Fruit fly (Drosophila melanogaster): ENCODE measurements around the gene endos.
A peak's percentile ranks its signal among the peaks of the same experiment; 100 is the strongest.

Gene endos

DNA sequence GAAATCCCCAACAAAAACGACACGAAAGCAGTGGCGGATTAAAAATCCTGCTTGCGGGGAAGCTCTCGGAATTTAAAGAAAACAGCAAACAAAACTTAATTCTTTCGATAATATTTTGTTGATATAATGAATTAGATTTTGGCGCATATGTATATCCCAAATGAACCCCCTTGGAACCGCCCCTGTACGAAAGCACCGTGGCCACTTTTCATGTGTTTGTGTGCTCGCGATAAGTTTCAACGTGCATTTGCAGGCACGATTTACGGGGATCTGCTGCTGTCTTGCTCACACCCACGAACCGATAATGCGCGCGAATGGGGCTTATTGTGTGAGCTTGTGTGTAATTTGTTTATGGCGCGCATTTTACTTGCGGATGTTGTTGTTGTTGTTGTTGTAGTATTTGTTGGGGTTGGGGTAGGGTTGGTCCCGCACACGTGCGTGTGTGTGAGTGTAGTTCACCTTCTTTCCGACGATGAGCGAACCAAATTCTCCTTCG, 26.5 kb downstream of the endos start (continued):
- peak; percentile 92 for TF ChIP-seq CG6854 (GFP tag; optimal IDR thresholded peaks at IDR 0.05)
- TF ChIP-seq ss (GFP tag; optimal IDR thresholded peaks at IDR 0.05), result peak; percentile 92 to 96
- TF ChIP-seq Sox14 (GFP tag; optimal IDR thresholded peaks at IDR 0.05), result peak; percentile 99
- TF ChIP-seq CG11762 (GFP tag; optimal IDR thresholded peaks at IDR 0.05; ENCODE audit: insufficient read depth), result peak; percentile 96
- TF ChIP-seq pdm3 (GFP tag; optimal IDR thresholded peaks at IDR 0.05), result peak; percentile 99
- TF ChIP-seq CG8319 (GFP tag; optimal IDR thresholded peaks at IDR 0.05), result peak; percentile 98
- peak; percentile 98 for TF ChIP-seq CG34406 (GFP tag; optimal IDR thresholded peaks at IDR 0.05)
- peak; percentile 98 for TF ChIP-seq achi (GFP tag; optimal IDR thresholded peaks at IDR 0.05)
- peak; percentile 98 for TF ChIP-seq CG7368 (GFP tag; optimal IDR thresholded peaks at IDR 0.05)
- peak; percentile 98 for TF ChIP-seq CG10669 (GFP tag; optimal IDR thresholded peaks at IDR 0.05)
- TF ChIP-seq CG31627 (GFP tag; optimal IDR thresholded peaks at IDR 0.05), result peak; percentile 99
- peak; percentile 99 for TF ChIP-seq OdsH (GFP tag; optimal IDR thresholded peaks at IDR 0.05)
- peak; percentile 98 for TF ChIP-seq CG11294 (GFP tag; IDR thresholded peaks at IDR 0.05)
- TF ChIP-seq CG8119 (GFP tag; IDR thresholded peaks at IDR 0.05), result peak; percentile 99
- TF ChIP-seq spab (GFP tag; optimal IDR thresholded peaks at IDR 0.05), result peak; percentile 96
- TF ChIP-seq Gug (GFP tag; IDR thresholded peaks at IDR 0.05), result peak; percentile 97
- peak; percentile 98 for TF ChIP-seq Ets96B (tag; optimal IDR thresholded peaks at IDR 0.05)
- TF ChIP-seq CG3919 (GFP tag; optimal IDR thresholded peaks at IDR 0.05), result peak; percentile 99
- peak; percentile 98 for TF ChIP-seq lz (GFP tag; optimal IDR thresholded peaks at IDR 0.05)
- peak; percentile 89 for TF ChIP-seq fkh (GFP tag; optimal IDR thresholded peaks at IDR 0.05)
- peak; percentile 98 for TF ChIP-seq CG10631 (GFP tag; optimal IDR thresholded peaks at IDR 0.05)
- TF ChIP-seq CG32006 (GFP tag; optimal IDR thresholded peaks at IDR 0.05), result peak; percentile 100
- peak; percentile 99 for TF ChIP-seq Lpt (GFP tag; optimal IDR thresholded peaks at IDR 0.05)
- peak; percentile 96 to 99 for TF ChIP-seq salr (GFP tag; optimal IDR thresholded peaks at IDR 0.05)
- peak; percentile 99 for TF ChIP-seq CG6163 (GFP tag; IDR thresholded peaks at IDR 0.05)
- TF ChIP-seq Sox15 (GFP tag; optimal IDR thresholded peaks at IDR 0.05), result peak; percentile 98
- TF ChIP-seq Met (GFP tag; optimal IDR thresholded peaks at IDR 0.05), result peak; percentile 98
- TF ChIP-seq net (GFP tag; optimal IDR thresholded peaks at IDR 0.05), result peak; percentile 99
- peak; percentile 95 for TF ChIP-seq CG6808 (GFP tag; optimal IDR thresholded peaks at IDR 0.05)
- TF ChIP-seq Sox102F (GFP tag; optimal IDR thresholded peaks at IDR 0.05), result peak; percentile 96
- TF ChIP-seq Hr39 (GFP tag; optimal IDR thresholded peaks at IDR 0.05), result peak; percentile 99
- TF ChIP-seq Hr4 (GFP tag; optimal IDR thresholded peaks at IDR 0.05), result peak; percentile 99
- TF ChIP-seq CG15336 (GFP tag; IDR thresholded peaks at IDR 0.05), result peak; percentile 99
- peak; percentile 98 for TF ChIP-seq CG6276 (GFP tag; optimal IDR thresholded peaks at IDR 0.05)
- TF ChIP-seq topi (GFP tag; optimal IDR thresholded peaks at IDR 0.05), result peak; percentile 98
- peak; percentile 90 for TF ChIP-seq dsx (GFP tag; optimal IDR thresholded peaks at IDR 0.05; ENCODE audit: poor library complexity, severe bottlenecking)
- peak; percentile 90 for TF ChIP-seq CG9139 (GFP tag; optimal IDR thresholded peaks at IDR 0.05)

DNA sequence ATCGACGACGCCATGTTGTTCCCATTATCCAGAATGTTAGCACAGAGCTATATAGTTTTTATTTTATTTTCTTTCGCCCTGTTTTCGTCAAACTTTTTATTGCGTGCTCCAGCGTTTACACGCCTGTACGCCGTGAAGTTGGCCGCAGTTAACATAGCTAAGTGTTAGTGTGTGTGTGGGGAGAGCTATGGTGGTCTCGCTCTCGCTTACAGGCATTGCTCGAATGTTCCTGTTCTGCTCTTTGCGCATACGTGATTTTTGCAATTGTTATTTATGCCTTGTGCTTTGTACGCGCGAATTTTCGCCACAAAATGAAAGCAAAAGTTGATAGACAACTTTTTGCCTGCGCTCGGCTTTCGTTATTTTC, 27.5 kb downstream of the endos start:
- TF ChIP-seq CG16779 (tag; optimal IDR thresholded peaks at IDR 0.05) (no peak), CG6854 (GFP tag; optimal IDR thresholded peaks at IDR 0.05) (no peak), CG6163 (GFP tag; IDR thresholded peaks at IDR 0.05) (peak; percentile 95), OdsH (GFP tag; optimal IDR thresholded peaks at IDR 0.05) (no peak), Met (GFP tag; optimal IDR thresholded peaks at IDR 0.05) (peak; percentile 5), Smox (GFP tag; optimal IDR thresholded peaks at IDR 0.05) (no peak), dac (GFP tag; optimal IDR thresholded peaks at IDR 0.05) (peak; percentile 21), CG3032 (tag; optimal IDR thresholded peaks at IDR 0.05) (no peak), CG11294 (GFP tag; IDR thresholded peaks at IDR 0.05) (no peak), Eip78C (GFP tag) (peak; percentile 74), CG8632 (GFP tag; optimal IDR thresholded peaks at IDR 0.05) (peak; percentile 16), fd85E (GFP tag; optimal IDR thresholded peaks at IDR 0.05) (peak; percentile 4), Lpt (GFP tag; optimal IDR thresholded peaks at IDR 0.05) (peak; percentile 13), CG6808 (GFP tag; optimal IDR thresholded peaks at IDR 0.05) (no peak), CG32006 (GFP tag; optimal IDR thresholded peaks at IDR 0.05) (no peak), CG10631 (GFP tag; optimal IDR thresholded peaks at IDR 0.05) (peak; percentile 1), acj6 (GFP tag; optimal IDR thresholded peaks at IDR 0.05) (no peak), dsx (GFP tag; optimal IDR thresholded peaks at IDR 0.05; ENCODE audit: poor library complexity, severe bottlenecking) (peak; percentile 13), Sox14 (GFP tag; optimal IDR thresholded peaks at IDR 0.05) (peak; percentile 35), CG11762 (GFP tag; optimal IDR thresholded peaks at IDR 0.05; ENCODE audit: insufficient read depth) (no peak), Blimp-1 (GFP tag; optimal IDR thresholded peaks at IDR 0.05) (peak; percentile 96), pdm3 (GFP tag; optimal IDR thresholded peaks at IDR 0.05) (peak; percentile 7), esn (GFP tag; optimal IDR thresholded peaks at IDR 0.05) (peak; percentile 46), vri (GFP tag; optimal IDR thresholded peaks at IDR 0.05) (peak; percentile 26), CG4318 (GFP tag; optimal IDR thresholded peaks at IDR 0.05) (no peak), ss (GFP tag; optimal IDR thresholded peaks at IDR 0.05) (peak in 1 of 2 experiments; percentile 25), CG6276 (GFP tag; optimal IDR thresholded peaks at IDR 0.05) (no peak)

Data from whole organism, prepupa.